Worm (Caenorhabditis elegans): ENCODE measurements around the gene atat-2.

DNA sequence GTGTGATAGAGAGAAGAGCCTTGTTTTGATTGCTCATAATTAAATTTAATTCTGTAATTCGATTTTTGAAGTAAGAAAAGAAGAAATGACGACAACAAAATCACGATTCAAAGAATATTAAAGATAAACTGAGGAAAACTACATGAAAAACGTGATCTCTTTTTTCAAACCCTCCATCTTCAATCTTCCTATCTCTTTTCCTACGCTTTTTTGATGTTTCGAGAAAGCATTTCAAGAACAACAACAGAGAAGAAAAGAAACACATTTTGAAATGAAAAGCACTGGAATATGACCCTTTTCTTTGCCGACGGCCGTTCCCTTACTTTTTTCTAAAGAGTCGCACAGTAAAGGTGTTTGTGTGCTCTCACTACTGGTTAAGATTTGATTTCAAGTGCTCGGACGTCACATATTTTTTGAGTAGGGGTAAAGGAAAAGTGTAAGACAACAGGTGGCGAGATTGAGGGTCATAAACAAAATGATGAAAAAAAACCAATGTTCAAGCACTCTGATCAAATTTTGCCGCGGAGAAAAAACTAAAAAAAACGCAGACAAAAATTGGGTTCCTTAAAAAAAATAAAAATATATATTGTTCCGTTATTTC lies 42.9 kb upstream of the atat-2 start, which contains the start of gene F13D11.3:
- TF ChIP-seq dao-5 (tag; optimal IDR thresholded peaks at IDR 0.05): no peak
- TF ChIP-seq W03F9.2 (tag; optimal IDR thresholded peaks at IDR 0.05): no peak
- TF ChIP-seq him-1 (tag; optimal IDR thresholded peaks at IDR 0.05): no peak
